Worm (Caenorhabditis elegans) whole organism, dauer: Measurements from ENCODE around the gene nhr-136.
"Not testable (repeated sequence)": the region's sequence is repeated elsewhere in the genome, so short reads cannot be mapped to it uniquely, and the experiment has no call there.

ENCODE experiments used
- unc-62 ChIP-seq: sonication (generic microtip); optimal IDR thresholded peaks from 2 replicates; lab custom pipeline; 2017; ENCODE audit warnings: missing biosample characterization, missing genetic modification reagents, missing genetic modification characterization

Gene nhr-136

DNA sequence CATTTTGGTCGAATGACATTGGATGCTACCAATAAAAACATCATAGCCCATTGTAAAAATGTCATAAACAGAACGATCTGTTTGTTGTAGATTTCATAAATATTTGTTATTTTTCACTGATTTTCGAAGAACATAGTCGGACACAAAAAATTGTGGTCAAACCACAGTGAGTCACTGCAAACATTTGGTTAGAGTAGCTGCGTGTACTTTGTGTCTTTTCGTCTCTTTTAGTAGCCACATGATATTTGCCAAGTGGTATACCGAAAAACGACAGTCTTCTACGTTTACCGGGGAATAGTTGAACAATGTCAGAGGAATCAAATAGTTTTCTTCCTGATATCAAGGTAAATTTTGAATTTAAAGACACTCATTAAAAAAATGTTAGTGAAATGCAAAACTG lies 15.2 kb upstream of the nhr-136 start, which contains the start of gene nhr-206:
Gene nhr-206, plus strand, starts transcription at position 248 of the 400 bp plus-strand sequence.
- TF ChIP-seq unc-62 = no peak

DNA sequence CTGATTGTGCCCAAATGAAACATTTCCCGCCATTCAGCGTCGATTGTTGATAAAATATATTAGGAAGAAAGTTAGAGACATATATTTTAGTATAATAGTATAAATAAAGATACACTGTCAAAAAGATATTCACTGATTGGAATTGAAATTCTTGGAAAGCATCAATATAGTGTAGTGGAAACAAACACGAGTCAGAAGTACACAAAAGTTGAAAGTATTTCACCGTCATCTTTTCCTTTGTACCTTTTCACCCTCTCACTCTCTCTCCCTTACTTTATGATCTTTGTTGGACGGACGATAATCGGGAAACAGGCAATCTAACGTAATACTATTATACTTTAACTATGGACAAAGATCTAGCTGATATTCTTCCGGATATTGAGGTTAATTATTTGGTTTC lies 12.9 kb upstream of the nhr-136 start, which contains the start of gene nhr-208:
Gene nhr-208, plus strand, starts transcription at position 288 of the 400 bp plus-strand sequence.
- TF ChIP-seq unc-62 = no peak

DNA sequence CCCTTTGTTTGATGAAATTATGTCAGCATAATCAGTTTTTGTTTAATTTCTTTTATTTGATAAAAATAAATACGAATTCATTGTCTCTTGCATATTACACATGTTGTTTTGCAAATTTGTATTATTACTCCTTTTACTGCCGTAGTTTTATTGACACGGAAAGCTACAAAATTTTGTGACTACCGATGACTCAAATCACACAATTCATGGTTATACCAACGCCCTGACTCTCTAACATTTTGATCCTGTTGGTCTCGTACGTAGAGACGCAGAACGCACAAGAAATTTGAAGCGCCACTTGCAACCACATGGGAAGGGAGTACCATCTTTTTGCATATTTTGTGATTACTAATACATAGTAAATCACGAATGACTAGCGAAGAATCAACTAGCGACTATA lies 11.1 kb upstream of the nhr-136 start, which contains the start of gene nhr-207:
Gene nhr-207, plus strand, starts transcription at position 282 of the 400 bp plus-strand sequence.
- no peak for TF ChIP-seq unc-62

DNA sequence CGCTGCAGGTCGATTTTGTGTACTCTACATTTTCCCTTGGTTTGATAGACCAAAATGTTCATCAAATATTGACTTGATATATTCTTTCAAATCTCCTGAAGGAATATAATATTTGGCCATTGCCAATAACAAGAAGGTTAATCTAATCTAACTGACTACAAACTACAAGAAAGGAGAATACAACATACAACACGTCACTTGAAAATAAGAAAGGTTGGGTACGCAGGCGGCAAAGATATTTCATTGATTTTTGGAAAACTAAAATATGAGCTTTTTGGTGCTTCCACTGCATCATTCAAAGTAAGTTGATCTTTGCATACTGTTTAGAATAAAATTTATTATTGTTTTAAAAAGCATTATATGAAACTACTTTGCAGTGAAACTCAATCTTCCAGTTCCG lies 8.8 kb upstream of the nhr-136 start, which contains the start of gene nhr-209:
Gene nhr-209, plus strand, starts transcription at position 27 of the 400 bp plus-strand sequence.
- no peak for TF ChIP-seq unc-62

DNA sequence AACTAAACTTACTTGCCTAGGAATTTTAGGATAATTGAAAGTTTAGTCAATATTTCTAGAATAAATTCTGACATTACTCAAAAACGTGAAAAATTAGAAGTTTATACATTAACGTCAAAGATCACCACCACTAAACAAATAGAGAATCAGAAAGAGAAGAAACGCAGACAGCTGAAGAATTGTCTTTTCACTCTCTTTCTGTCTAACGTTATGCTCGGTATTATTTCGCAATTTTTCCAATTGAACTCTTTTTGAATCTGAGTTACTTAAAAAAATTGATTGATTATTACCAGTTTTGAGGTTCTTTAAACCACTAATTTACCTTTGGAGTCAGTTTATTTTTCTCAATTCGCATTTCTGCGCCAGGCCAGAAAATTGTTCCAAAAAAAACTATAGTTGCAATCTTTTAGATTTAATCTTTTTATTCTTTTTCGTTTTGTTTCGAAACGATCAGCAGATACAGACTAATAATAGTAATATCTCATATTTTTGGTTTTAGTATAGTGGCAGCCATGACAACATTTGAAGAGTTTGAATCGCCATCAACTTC lies 6.1 kb upstream of the nhr-136 start, which contains the start of gene nhr-154:
Gene nhr-154, plus strand, starts transcription at position 500 of the 550 bp plus-strand sequence.
- no peak for TF ChIP-seq unc-62

DNA sequence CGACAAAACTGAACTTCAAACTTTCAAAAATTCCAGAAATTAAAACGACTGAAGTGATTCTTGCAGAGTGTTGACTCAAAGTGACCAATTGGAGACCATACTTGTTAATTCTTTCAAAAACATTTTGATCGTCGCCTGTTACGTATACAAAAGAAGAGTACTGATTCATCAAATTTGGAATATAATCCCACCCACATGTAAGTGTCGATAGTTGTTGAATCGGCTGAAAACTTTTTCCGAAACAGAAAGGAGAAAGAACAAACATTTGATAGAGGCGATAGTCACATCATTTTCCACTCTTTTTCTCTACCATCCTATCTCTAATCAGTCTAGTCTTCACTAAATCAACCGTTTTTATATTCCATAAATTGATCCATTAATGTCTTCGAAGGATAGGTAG lies 3.0 kb upstream of the nhr-136 start, which contains the start of gene nhr-153:
Gene nhr-153, plus strand, starts transcription at position 301 of the 400 bp plus-strand sequence.
- TF ChIP-seq unc-62 = no peak

DNA sequence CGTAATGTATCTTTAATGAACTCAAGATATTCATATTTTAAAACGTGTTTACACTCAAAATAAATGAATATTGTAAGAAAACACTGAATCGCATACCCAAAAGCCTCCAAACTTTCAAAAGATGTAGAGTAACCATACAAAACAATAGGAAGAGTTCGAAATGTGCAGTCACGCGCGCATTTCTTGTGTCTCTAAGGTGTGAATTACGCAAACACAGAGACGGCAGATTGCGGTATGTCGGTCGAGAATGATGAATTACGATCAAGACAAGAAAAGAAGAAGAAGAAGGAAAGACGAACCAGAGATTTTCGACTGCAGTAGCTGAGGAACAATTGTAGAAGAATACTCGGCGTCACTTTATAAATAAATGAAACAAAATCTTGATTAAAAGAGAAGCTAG lies 4.5 kb downstream of the nhr-136 start, which contains the start of gene lhpp-1:
Gene lhpp-1, minus strand, starts transcription at position 354 of the 400 bp plus-strand sequence.
- TF ChIP-seq unc-62 = no peak

DNA sequence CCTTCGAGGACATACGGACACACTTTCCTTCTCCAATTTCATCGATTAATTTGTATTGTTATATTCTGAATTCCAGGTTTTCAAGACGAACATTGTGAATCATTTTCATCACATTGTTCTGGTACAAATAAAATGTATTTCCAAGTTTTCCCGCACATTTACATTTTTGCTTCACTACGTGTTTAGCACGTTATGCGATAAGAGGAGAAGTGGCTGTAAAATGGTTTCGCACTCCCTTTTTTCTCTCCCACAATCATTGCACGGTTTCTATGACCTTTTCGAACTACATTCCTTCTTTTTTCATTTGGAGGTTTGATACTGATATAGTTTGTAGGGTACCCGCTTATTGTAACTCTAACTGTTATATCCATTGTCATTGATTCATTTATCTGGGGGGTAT lies 6.8 kb downstream of the nhr-136 start:
- TF ChIP-seq unc-62 = no peak

DNA sequence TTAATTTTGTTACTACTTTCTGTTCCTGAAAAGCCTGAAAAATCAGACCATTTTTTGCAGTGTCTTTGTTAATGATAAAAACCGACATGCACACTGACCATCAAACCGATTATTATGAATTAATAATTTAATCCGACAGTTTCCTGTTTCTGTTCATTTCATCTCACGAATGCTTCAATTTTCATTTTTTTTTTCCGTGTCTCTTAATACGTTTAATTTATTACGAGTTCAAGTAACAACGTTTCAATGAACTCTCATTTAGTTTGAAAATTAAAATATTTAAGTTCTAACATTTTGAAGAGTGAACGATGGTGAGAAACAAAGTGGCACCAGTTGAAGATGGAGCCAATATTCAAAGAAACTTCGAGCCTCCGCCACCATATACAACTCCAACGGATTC lies 7.8 kb downstream of the nhr-136 start, which contains the start of gene spin-1:
Gene spin-1, plus strand, starts transcription at position 301 of the 400 bp plus-strand sequence.
- TF ChIP-seq unc-62 = no peak

DNA sequence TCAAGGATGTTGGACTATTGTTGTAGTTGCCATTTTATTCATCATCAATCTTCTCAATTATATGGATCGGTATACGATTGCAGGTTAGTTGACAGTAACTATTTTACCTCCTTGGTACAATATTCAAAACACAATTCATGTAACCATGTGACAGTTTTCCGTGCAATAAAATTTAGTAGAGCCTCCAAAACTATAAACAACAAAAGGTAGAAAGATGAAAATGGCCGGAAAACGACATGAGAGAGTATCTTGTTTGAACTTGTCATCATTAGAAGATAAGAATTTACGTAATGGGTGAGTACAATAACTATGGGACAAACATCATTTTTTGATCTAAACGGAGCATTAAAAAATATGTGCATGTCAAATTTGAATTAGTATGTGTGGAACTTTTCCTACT lies 8.2 kb downstream of the nhr-136 start:
- no peak for TF ChIP-seq unc-62

DNA sequence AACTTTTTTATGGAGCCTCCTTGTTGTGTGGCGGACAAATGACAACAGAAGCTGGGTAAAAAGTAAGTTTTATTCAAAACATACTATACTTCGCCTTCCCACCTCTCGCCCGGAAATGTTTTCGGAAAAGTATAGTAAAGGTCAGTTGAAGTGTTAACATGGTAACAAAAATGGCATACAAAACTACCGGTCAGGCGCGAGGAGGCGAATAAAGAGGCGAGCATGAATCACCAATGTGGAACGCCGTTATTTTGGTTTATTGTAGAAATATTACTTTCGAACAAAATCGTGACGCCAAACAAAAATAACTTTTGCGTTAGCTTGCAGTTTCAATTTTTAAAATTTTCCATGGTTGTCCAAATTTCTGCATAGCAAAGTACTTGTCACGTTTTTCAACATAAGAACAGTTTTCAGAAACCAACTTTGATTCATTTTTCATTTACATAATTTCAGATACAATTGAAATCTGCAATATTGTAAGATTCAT lies 10.7 kb downstream of the nhr-136 start, which contains the start of gene C13C4.8:
Gene C13C4.8, plus strand, starts transcription at position 437 of the 487 bp plus-strand sequence.
- TF ChIP-seq unc-62 = no peak

DNA sequence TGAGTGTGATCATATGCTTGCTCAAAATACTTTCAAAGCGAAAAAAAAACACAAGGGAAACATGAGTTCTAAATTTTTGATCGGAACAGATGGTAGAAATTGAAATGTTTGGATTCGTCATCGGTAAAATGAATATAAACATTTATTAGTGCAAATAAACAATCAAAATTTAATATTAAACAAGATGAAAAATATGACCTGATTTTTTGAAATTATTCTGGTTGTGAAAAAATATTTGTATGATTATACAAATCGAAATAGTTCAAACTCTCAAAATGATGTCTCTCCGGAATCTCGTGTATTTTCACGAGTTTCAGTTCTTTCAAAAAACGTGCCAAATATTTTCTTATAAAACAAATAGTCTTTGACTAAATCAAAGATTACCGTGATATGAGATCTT lies 13.4 kb downstream of the nhr-136 start, which contains the start of gene C13C4.7:
Gene C13C4.7, minus strand, starts transcription at position 101 of the 400 bp plus-strand sequence.
- TF ChIP-seq unc-62 = no peak

DNA sequence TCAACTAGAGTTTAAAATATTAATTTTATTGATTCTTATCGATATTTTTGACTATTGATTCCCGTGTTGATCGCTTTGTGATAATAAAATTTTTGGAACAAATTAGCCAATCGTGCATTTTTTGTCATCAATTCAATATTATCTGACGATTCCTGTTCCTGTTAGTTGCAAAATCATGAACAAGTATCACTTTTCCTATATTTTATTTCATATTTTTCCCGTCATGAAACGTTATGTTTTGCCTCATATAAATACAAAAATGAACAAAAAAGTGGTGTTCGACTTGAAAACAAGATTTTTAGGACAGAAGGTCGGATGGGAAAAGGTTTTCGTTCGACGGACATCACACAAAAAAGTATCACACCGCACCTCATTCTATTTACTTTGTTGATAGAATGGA lies 14.3 kb downstream of the nhr-136 start, which contains the start of gene C13C4.6:
Gene C13C4.6, plus strand, starts transcription at position 301 of the 400 bp plus-strand sequence.
- TF ChIP-seq unc-62 = no peak

DNA sequence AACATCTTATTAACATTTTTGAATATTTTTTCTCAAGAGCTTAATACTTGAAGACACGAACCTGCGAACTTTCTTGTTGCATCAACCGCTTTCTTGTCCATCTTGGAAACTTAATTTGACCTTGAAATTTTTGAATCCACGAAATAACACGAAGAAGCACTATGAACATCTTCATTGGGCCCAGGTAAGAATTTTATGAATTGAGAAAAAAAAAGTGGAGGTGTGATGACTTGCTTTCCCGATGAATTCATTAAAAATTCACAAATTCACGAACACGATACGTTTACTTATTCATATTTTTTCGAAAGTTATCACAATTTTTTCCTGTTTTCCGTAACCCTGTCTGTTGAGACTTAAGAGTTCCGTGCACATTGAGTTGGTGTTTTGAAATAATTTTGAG lies 23.7 kb downstream of the nhr-136 start, which contains the start of gene C27A7.6:
Gene C27A7.6, minus strand, starts transcription at position 101 of the 400 bp plus-strand sequence.
- not testable (repeated sequence) for TF ChIP-seq unc-62

DNA sequence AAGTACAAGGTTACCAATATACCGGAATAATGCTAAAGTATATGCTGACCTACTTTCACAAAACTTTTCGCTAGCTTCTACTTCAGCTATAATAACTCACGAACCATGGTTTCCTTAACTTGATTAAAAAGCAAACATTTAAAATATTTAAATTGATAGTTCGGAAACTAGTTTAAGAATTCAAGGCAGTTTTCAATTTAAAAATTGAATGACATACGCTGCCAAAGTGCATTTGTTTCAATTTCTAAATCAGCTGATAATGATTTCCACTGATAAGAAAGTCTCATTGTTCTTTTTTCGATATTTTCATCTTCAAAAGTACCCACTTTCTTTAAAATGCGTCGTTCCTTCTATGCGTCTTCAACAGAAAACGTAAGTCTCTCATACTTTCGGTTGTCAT lies 24.2 kb downstream of the nhr-136 start, which contains the start of gene enpp-1:
Gene enpp-1, plus strand, starts transcription at position 301 of the 400 bp plus-strand sequence.
- TF ChIP-seq unc-62 = not testable (repeated sequence)

DNA sequence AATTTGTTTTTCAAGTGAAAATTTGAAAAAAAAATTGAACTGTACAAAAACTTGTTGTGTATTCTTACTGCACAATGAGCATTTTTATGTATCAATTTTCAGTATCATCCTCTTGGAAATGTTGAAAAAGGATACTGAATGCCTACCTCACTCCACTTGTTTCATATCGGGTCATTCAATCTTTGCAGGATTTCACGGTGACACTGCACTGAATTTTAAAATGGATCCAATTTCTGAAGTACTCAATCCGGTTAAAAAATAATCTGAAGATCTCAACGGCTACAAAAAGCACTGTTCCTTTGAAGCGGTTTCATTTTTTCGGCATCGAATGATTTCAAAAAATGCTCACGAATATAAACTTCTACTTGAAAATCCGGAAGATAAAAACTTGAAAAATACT lies 31.0 kb downstream of the nhr-136 start:
- TF ChIP-seq unc-62 = no peak

DNA sequence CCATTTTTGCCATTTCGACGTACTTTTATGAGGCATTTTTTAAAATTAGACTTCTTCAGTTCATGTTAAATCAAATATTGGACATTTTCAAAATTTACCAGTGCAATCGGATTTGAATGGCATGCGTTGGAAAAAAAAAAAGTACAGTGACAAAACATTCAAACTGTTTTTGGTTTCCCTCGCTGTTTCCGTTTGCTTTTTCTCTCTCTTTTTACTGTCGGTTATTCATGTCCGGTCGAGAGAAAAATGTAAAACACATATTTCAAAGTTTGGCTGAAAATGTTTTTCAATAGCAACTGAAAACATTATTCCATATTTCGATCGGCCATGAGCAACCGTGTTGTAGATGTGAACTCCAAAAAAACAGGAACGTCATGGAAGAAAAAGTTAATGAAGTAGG lies 33.7 kb downstream of the nhr-136 start, which contains the start of gene C27A7.3:
Gene C27A7.3, plus strand, starts transcription at position 301 of the 400 bp plus-strand sequence.
- no peak for TF ChIP-seq unc-62
